Worm (Caenorhabditis elegans) whole organism, young adult: ENCODE results near the gene C03B1.2.

Experiments
- B0019.2 ChIP-seq: fragments of 200-800 bp; sonication (Bioruptor generic); conservative IDR thresholded peaks from 2 replicates; pipeline ENCODE4 v1.3.6; 2022; ENCODE audit warnings: missing genetic modification reagents, missing genetic modification characterization, missing compliant biosample characterization
- bed-1 ChIP-seq: fragments of 200-800 bp; sonication (Bioruptor generic); IDR thresholded peaks from 2 replicates; pipeline ENCODE4 v1.3.6; 2022; ENCODE audit warnings: missing genetic modification reagents, missing genetic modification characterization, missing compliant biosample characterization
- dpff-1 ChIP-seq: sonication (generic microtip); optimal IDR thresholded peaks from 2 replicates; lab custom pipeline; 2017; ENCODE audit warnings: mild to moderate bottlenecking, missing genetic modification characterization, missing compliant biosample characterization
- lin-26 ChIP-seq: fragments of 200-800 bp; sonication (Bioruptor generic); IDR thresholded peaks from 2 replicates; pipeline ENCODE4 v1.3.6; 2022; ENCODE audit warnings: missing genetic modification reagents, missing genetic modification characterization, missing compliant biosample characterization
- nhr-179 ChIP-seq: sonication (generic microtip); optimal IDR thresholded peaks from 2 replicates; lab custom pipeline; 2016; ENCODE audit warnings: mild to moderate bottlenecking, missing genetic modification characterization, missing compliant biosample characterization
- sptf-2 ChIP-seq: fragments of 200-800 bp; sonication (Bioruptor generic); optimal IDR thresholded peaks from 2 replicates; lab custom pipeline; 2018; ENCODE audit warnings: mild to moderate bottlenecking, missing genetic modification characterization, missing compliant biosample characterization
- ztf-22 ChIP-seq: fragments of 200-800 bp; sonication (Bioruptor generic); optimal IDR thresholded peaks from 2 replicates; lab custom pipeline; 2018; ENCODE audit warnings: mild to moderate bottlenecking, missing genetic modification characterization, moderate library complexity, missing compliant biosample characterization

Gene C03B1.2

DNA sequence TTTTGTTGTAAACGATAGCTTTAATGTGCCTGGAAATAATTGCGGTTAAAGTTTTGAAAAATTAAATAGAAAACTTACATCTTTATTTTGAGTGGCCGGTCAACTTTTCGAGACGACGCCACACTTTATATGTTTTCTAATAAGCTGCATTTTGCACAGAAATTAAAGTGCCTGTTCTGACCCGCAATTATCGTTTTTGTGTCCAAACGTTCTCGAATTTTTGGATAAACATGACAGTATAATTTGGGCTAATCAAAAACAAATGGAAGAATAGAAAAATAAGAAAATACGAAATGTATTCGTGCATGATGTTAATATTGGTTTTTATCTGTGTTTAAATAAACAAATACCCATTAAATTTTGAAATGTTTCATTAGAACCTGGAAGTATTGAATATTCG, 50.9 kb downstream of the C03B1.2 start, which contains the start of gene K10C2.12:
TSS of gene K10C2.12 (minus strand) at position 101 of the 400 bp plus-strand sequence.
- TF ChIP-seq sptf-2 (GFP tag; lab: Kevin White, UChicago) (no peak), B0019.2 (no peak), nhr-179 (no peak), bed-1 (GFP tag; lab: Robert Waterston, UW) (no peak), dpff-1 (no peak), lin-26 (GFP tag; lab: Robert Waterston, UW) (no peak), ztf-22 (GFP tag; lab: Kevin White, UChicago) (no peak)
- TF ChIP-seq, all 124 proteins: peak for 0
